Fruit fly (Drosophila melanogaster): ENCODE data around the gene Sfp78E.

Gene Sfp78E

DNA sequence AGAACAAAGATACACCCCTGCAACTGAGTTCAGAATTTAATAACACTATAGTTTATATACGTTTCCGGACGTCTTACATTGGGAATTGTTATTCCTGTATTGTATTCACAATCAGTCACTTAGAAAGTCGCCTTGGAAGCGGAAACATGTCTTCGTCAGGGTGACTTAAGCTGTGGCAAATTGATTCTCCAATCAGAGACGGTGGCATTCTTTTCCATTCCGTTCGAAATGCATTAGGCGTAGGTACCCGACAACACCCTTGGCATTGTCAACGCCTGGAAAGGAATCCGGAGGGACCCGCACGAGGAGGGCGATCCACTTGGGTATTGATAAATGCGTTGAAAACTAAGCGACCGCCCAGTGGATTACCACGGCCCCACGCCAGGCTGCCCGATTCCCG lies at the start of gene Sfp78E:
Sfp78E (minus strand) TSS at position 101 of the 400 bp plus-strand sequence.
- TF ChIP-seq CG14711 (tag; optimal IDR thresholded peaks at IDR 0.05) (no peak), Crg-1 (GFP tag; optimal IDR thresholded peaks at IDR 0.05) (no peak), CG1620 (GFP tag; optimal IDR thresholded peaks at IDR 0.05) (no peak), CG12768 (GFP tag; optimal IDR thresholded peaks at IDR 0.05) (no peak), Clk (GFP tag; optimal IDR thresholded peaks at IDR 0.05) (no peak)

DNA sequence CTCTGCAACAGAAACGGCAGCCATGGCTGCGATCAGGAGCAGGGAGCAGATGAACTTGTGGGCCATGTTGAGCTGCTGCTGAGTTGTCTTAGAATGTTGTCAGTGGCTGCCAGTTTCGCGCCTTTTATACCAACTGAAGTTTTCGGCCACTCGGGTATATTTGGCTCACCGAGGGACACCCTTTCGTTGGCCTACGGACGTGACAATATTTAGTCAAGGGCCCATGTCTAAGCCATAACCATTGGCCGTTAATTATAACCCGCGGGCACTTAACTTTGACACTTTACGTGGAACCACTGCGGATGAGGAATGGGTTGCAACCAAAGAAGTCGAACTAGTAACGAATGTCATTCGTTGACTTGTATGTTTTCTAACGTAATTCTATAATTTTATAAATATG lies 49.5 kb upstream of the Sfp78E start, which contains the start of gene CG14568:
CG14568 (minus strand) TSS at position 101 of the 400 bp plus-strand sequence.
- no peak for TF ChIP-seq pad (GFP tag; optimal IDR thresholded peaks at IDR 0.05)
- TF ChIP-seq tj (GFP tag; optimal IDR thresholded peaks at IDR 0.05) = no peak
- TF ChIP-seq Mnt (GFP tag; optimal IDR thresholded peaks at IDR 0.05) = no peak
- no peak for TF ChIP-seq CG11617 (GFP tag; optimal IDR thresholded peaks at IDR 0.05)
- TF ChIP-seq CG1620 (GFP tag; optimal IDR thresholded peaks at IDR 0.05) = no peak
- TF ChIP-seq CG33017 (tag; optimal IDR thresholded peaks at IDR 0.05) = no peak
- TF ChIP-seq kay (GFP tag; ENCODE audit: borderline replicate concordance) = no peak
- no peak for TF ChIP-seq cic (GFP tag; optimal IDR thresholded peaks at IDR 0.05)
- no peak for TF ChIP-seq CG12768 (GFP tag; optimal IDR thresholded peaks at IDR 0.05)
- TF ChIP-seq Clk (GFP tag; optimal IDR thresholded peaks at IDR 0.05) = no peak
- no peak for TF ChIP-seq CG5204 (GFP tag; optimal IDR thresholded peaks at IDR 0.05)
- no peak for TF ChIP-seq CG7101 (tag; optimal IDR thresholded peaks at IDR 0.05)
- no peak for TF ChIP-seq bab1 (GFP tag; optimal IDR thresholded peaks at IDR 0.05)
- no peak for TF ChIP-seq CG14711 (tag; optimal IDR thresholded peaks at IDR 0.05)
- TF ChIP-seq ovo (GFP tag; optimal IDR thresholded peaks at IDR 0.05) = no peak
- TF ChIP-seq CG7045 (GFP tag; optimal IDR thresholded peaks at IDR 0.05) = no peak
- TF ChIP-seq Crg-1 (GFP tag; optimal IDR thresholded peaks at IDR 0.05) = no peak
- TF ChIP-seq toe (GFP tag; optimal IDR thresholded peaks at IDR 0.05) = no peak
- no peak for TF ChIP-seq cnc (optimal IDR thresholded peaks at IDR 0.05)
- no peak for TF ChIP-seq Hr96 (GFP tag; optimal IDR thresholded peaks at IDR 0.05)

DNA sequence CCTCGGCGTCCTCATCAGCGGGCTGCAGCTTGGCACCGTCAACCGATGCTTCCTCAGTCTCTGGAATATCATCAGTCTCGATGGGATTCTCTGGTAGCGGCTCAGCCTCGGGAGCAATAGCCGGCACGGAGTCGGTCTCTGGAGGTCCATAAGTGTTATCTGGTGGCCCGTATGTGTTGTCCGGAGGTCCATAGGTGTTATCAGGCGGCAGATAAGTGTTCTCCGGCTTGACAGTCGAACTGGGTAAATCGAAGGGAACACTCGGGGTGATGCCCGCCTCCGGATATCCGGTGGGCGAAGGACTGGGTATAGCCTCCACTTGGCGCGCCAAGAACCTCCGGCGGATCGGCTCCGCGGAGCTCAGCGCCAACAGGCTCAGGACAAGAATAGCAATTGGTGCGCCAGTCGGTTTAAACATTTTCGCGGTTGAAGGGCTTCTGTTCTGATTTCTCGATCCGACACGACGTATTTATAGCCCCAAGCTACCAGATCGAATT lies 47.3 kb upstream of the Sfp78E start, which contains the start of gene CG14569:
CG14569 (minus strand) TSS at position 447 of the 497 bp plus-strand sequence.
- no peak for TF ChIP-seq kay (GFP tag; ENCODE audit: borderline replicate concordance)
- no peak for TF ChIP-seq CG1620 (GFP tag; optimal IDR thresholded peaks at IDR 0.05)
- TF ChIP-seq CG7101 (tag; optimal IDR thresholded peaks at IDR 0.05) = no peak
- no peak for TF ChIP-seq Mnt (GFP tag; optimal IDR thresholded peaks at IDR 0.05)
- TF ChIP-seq tj (GFP tag; optimal IDR thresholded peaks at IDR 0.05) = no peak
- no peak for TF ChIP-seq CG7045 (GFP tag; optimal IDR thresholded peaks at IDR 0.05)
- no peak for TF ChIP-seq bab1 (GFP tag; optimal IDR thresholded peaks at IDR 0.05)
- no peak for TF ChIP-seq CG14711 (tag; optimal IDR thresholded peaks at IDR 0.05)
- TF ChIP-seq CG5204 (GFP tag; optimal IDR thresholded peaks at IDR 0.05) = no peak
- no peak for TF ChIP-seq ovo (GFP tag; optimal IDR thresholded peaks at IDR 0.05)
- no peak for TF ChIP-seq Clk (GFP tag; optimal IDR thresholded peaks at IDR 0.05)
- TF ChIP-seq Hr96 (GFP tag; optimal IDR thresholded peaks at IDR 0.05) = no peak
- no peak for TF ChIP-seq cnc (optimal IDR thresholded peaks at IDR 0.05)
- TF ChIP-seq CG33017 (tag; optimal IDR thresholded peaks at IDR 0.05) = no peak
- no peak for TF ChIP-seq CG11617 (GFP tag; optimal IDR thresholded peaks at IDR 0.05)

DNA sequence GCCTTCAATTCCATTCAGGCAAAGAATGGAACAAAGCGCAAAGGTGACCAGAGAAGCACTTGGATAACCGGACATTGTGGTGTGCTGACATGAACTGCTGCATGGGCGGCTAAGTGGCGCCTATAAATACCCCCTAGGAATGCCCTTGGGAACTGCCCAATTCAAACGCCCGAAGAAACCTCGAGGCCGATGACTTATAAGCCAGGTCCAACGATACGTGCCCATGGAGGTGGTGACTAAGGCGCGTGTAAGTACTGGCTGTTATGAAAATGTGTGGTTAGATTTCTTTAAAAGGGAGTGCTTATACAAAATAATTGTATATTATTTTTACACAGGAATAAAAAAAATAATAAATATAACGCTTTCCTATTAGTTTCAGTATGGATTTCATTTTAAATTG lies 46.5 kb upstream of the Sfp78E start, which contains the start of gene CG14570:
CG14570 (minus strand) TSS at position 101 of the 400 bp plus-strand sequence.
- TF ChIP-seq pad (GFP tag; optimal IDR thresholded peaks at IDR 0.05) = no peak
- no peak for TF ChIP-seq CG1620 (GFP tag; optimal IDR thresholded peaks at IDR 0.05)
- TF ChIP-seq CG14711 (tag; optimal IDR thresholded peaks at IDR 0.05) = no peak
- no peak for TF ChIP-seq CG33017 (tag; optimal IDR thresholded peaks at IDR 0.05)
- TF ChIP-seq CG12768 (GFP tag; optimal IDR thresholded peaks at IDR 0.05) = no peak
- TF ChIP-seq toe (GFP tag; optimal IDR thresholded peaks at IDR 0.05) = no peak
- TF ChIP-seq kay (GFP tag; ENCODE audit: borderline replicate concordance) = no peak
- no peak for TF ChIP-seq Clk (GFP tag; optimal IDR thresholded peaks at IDR 0.05)
- TF ChIP-seq Crg-1 (GFP tag; optimal IDR thresholded peaks at IDR 0.05) = no peak
- no peak for TF ChIP-seq cic (GFP tag; optimal IDR thresholded peaks at IDR 0.05)
- no peak for TF ChIP-seq tj (GFP tag; optimal IDR thresholded peaks at IDR 0.05)
- TF ChIP-seq CG11617 (GFP tag; optimal IDR thresholded peaks at IDR 0.05) = no peak

DNA sequence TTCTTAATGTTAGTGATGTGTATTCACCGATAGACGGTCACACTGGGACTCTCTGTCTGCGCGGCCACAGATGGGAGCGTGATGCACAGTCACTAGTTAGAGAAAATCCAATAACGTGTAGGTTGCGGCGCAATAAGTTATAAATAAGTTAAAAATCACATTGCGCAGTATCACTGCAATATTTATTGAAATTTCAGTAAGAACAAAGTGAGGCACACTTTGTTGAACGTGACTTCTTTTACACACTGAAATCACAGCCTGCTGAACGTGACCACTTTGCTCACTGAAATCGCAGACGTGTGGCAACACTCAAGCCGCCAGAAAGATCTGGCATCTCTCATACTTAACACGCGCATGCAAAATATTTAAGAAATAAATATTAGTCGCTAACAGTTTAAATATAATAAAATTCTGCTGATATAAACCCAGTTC lies 44.8 kb upstream of the Sfp78E start, which contains the start of the genes CG11247 and Polr2H:
CG11247 (minus strand) TSS at position 191 of the 432 bp plus-strand sequence.
Polr2H (plus strand) TSS at position 317 of the 432 bp plus-strand sequence.
- TF ChIP-seq CG1620 (GFP tag; optimal IDR thresholded peaks at IDR 0.05) = peak; percentile 84
- TF ChIP-seq CG11617 (GFP tag; optimal IDR thresholded peaks at IDR 0.05) = peak; percentile 56
- peak; percentile 86 for TF ChIP-seq Hr96 (GFP tag; optimal IDR thresholded peaks at IDR 0.05)
- peak; percentile 41 for TF ChIP-seq Crg-1 (GFP tag; optimal IDR thresholded peaks at IDR 0.05)
- peak; percentile 92 for TF ChIP-seq toe (GFP tag; optimal IDR thresholded peaks at IDR 0.05)
- TF ChIP-seq Mnt (GFP tag; optimal IDR thresholded peaks at IDR 0.05) = peak; percentile 83
- no peak for TF ChIP-seq cnc (optimal IDR thresholded peaks at IDR 0.05)
- TF ChIP-seq CG33017 (tag; optimal IDR thresholded peaks at IDR 0.05) = peak; percentile 34
- peak; percentile 27 for TF ChIP-seq CG12768 (GFP tag; optimal IDR thresholded peaks at IDR 0.05)
- TF ChIP-seq CG7045 (GFP tag; optimal IDR thresholded peaks at IDR 0.05) = peak; percentile 64
- peak; percentile 76 for TF ChIP-seq Clk (GFP tag; optimal IDR thresholded peaks at IDR 0.05)
- TF ChIP-seq CG14711 (tag; optimal IDR thresholded peaks at IDR 0.05) = peak; percentile 65
- TF ChIP-seq CG7101 (tag; optimal IDR thresholded peaks at IDR 0.05) = peak; percentile 75
- peak; percentile 15 for TF ChIP-seq ovo (GFP tag; optimal IDR thresholded peaks at IDR 0.05)
- peak; percentile 27 for TF ChIP-seq kay (GFP tag; ENCODE audit: borderline replicate concordance)
- TF ChIP-seq tj (GFP tag; optimal IDR thresholded peaks at IDR 0.05) = peak; percentile 45
- TF ChIP-seq CG5204 (GFP tag; optimal IDR thresholded peaks at IDR 0.05) = peak; percentile 84
- no peak for TF ChIP-seq cic (GFP tag; optimal IDR thresholded peaks at IDR 0.05)
- TF ChIP-seq pad (GFP tag; optimal IDR thresholded peaks at IDR 0.05) = peak; percentile 42
- peak; percentile 87 for TF ChIP-seq bab1 (GFP tag; optimal IDR thresholded peaks at IDR 0.05)

DNA sequence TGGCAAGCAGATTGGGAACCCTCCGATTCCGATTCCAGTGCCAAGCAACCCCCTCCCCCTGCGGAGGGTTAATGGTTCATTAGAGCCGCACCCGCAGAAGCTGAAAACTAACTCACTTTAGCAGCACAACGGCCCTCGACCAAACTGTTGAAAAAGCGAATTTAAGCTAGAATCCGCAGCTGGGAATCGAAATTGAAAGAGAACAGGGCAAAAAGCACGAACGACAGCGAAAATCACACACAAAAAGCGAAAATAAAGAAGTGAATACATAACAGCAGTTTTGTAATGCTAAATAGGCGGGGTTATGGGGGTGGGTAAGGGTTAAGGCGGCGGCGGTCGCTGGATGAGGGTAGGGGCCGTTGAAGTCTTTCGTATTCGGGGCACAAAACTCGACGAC lies 43.9 kb upstream of the Sfp78E start:
- TF ChIP-seq Clk (GFP tag; optimal IDR thresholded peaks at IDR 0.05) (no peak), bab1 (GFP tag; optimal IDR thresholded peaks at IDR 0.05) (no peak), CG14711 (tag; optimal IDR thresholded peaks at IDR 0.05) (no peak), tj (GFP tag; optimal IDR thresholded peaks at IDR 0.05) (peak; percentile 74), cnc (optimal IDR thresholded peaks at IDR 0.05) (no peak), CG7101 (tag; optimal IDR thresholded peaks at IDR 0.05) (no peak)

Measured in whole organism, adult.